Fruit fly (Drosophila melanogaster): ENCODE data around the gene Ntl.

The Ntl gene

DNA sequence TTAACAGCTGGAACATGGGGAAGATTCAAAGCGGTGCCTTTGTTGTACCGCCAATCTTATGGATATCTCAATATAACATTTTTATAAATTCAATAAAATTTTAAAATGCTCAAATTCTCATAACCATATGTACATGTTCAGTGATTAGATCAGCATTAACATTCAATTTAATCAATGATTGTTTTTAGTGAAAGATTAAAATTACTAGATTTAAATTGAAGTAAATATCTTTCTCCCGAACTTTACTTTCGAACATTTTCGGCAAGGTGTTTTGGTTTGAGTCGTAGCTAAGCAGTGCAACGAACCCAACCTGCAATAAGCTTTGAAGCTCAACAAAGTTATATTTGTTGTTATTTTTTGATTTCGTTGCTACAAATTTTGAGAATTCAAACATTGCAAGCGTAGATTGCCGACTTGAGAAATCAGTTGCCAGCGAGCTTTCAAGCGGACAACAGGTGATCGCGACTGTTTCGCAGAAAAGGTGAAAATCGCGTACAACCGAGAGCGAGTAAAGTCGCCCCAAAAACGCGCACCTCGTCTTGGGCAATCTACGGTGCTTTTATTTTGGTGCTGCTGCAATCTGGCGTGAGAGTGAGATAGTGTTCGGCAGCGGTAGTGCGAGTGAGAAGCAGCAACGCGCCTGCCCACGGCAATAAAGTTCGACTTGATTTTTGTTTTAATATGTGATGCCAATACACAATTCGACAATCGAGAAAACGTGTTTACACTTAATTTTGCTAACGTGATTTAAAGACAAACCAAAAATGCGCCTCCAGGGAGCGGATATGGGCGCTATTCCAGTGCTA lies 8.1 kb upstream of the Ntl start, which contains the start of gene Tep3 (continued):
- peak; percentile 15 for TF ChIP-seq caup (GFP tag; optimal IDR thresholded peaks at IDR 0.05; ENCODE audit: severe bottlenecking)
- peak; percentile 33; the same call in 1 of the 3 replicates for TF ChIP-seq dysf (GFP tag; IDR thresholded peaks at IDR 0.05)
- no peak for TF ChIP-seq CG17359 (tag; optimal IDR thresholded peaks at IDR 0.05)
- TF ChIP-seq CG7786 (GFP tag; optimal IDR thresholded peaks at IDR 0.05), result peak; percentile 22
- peak; percentile 36 for TF ChIP-seq lab (GFP tag; optimal IDR thresholded peaks at IDR 0.05)
- no peak for TF ChIP-seq D (optimal IDR thresholded peaks at IDR 0.05)
- TF ChIP-seq D (GFP tag; optimal IDR thresholded peaks at IDR 0.05), result no peak
- no peak for TF ChIP-seq Doc2 (GFP tag; IDR thresholded peaks at IDR 0.05)
- peak; percentile 28 for TF ChIP-seq Xbp1 (GFP tag; optimal IDR thresholded peaks at IDR 0.05)
- peak; percentile 54 for TF ChIP-seq CG8281 (tag; optimal IDR thresholded peaks at IDR 0.05)
- peak; percentile 27 for TF ChIP-seq Blimp-1 (GFP tag; optimal IDR thresholded peaks at IDR 0.05)
- TF ChIP-seq CG12299 (tag; optimal IDR thresholded peaks at IDR 0.05), result peak; percentile 15
- peak; percentile 13 for TF ChIP-seq lbe (GFP tag; optimal IDR thresholded peaks at IDR 0.05)
- peak; percentile 1 for TF ChIP-seq Atf3 (GFP tag; optimal IDR thresholded peaks at IDR 0.05)
- no peak for TF ChIP-seq NC2α (GFP tag; optimal IDR thresholded peaks at IDR 0.05)
- 0 out of 2 replicates have a peak, but pooled peaks have one; percentile 15 for TF ChIP-seq CG10366 (GFP tag; IDR thresholded peaks at IDR 0.05)
- TF ChIP-seq bigmax (GFP tag; optimal IDR thresholded peaks at IDR 0.05), result peak; percentile 13
- no peak for TF ChIP-seq peb (GFP tag; IDR thresholded peaks at IDR 0.05)
- TF ChIP-seq Sox102F (GFP tag; optimal IDR thresholded peaks at IDR 0.05), result peak; percentile 56
- peak; percentile 36 for TF ChIP-seq CG18599 (GFP tag; optimal IDR thresholded peaks at IDR 0.05)
- no peak for TF ChIP-seq bsh (GFP tag; optimal IDR thresholded peaks at IDR 0.05)
- no peak for TF ChIP-seq gcm2 (GFP tag; optimal IDR thresholded peaks at IDR 0.05)
- TF ChIP-seq Abd-B (GFP tag; optimal IDR thresholded peaks at IDR 0.05), result no peak
- no peak for TF ChIP-seq jing (GFP tag; optimal IDR thresholded peaks at IDR 0.05)
- TF ChIP-seq psq (GFP tag; optimal IDR thresholded peaks at IDR 0.05), result no peak
- peak; percentile 37 for TF ChIP-seq CG1832 (GFP tag; optimal IDR thresholded peaks at IDR 0.05)
- peak; percentile 29 for TF ChIP-seq CG30403 (GFP tag; optimal IDR thresholded peaks at IDR 0.05)
- peak; percentile 38; the same call in 1 of the 3 replicates for TF ChIP-seq row (GFP tag; IDR thresholded peaks at IDR 0.05)
- no peak for TF ChIP-seq da (GFP tag; optimal IDR thresholded peaks at IDR 0.05)
- TF ChIP-seq chn (GFP tag; optimal IDR thresholded peaks at IDR 0.05), result peak; percentile 24
- TF ChIP-seq Hsf (GFP tag; optimal IDR thresholded peaks at IDR 0.05), result peak; percentile 52
- TF ChIP-seq Stat92E (GFP tag; optimal IDR thresholded peaks at IDR 0.05), result no peak
- TF ChIP-seq fd96Cb (tag; optimal IDR thresholded peaks at IDR 0.05), result no peak
- TF ChIP-seq CG6813 (GFP tag; optimal IDR thresholded peaks at IDR 0.05), result no peak
- TF ChIP-seq br (optimal IDR thresholded peaks at IDR 0.05), result no peak
- TF ChIP-seq CG17829 (tag; optimal IDR thresholded peaks at IDR 0.05), result no peak
- TF ChIP-seq CG2199 (GFP tag; IDR thresholded peaks at IDR 0.05), result peak; percentile 24; the same call in 1 of the 3 replicates
- TF ChIP-seq CG4328 (GFP tag; optimal IDR thresholded peaks at IDR 0.05), result no peak
- TF ChIP-seq Side (GFP tag; optimal IDR thresholded peaks at IDR 0.05), result peak; percentile 4
- TF ChIP-seq HLH54F (GFP tag; optimal IDR thresholded peaks at IDR 0.05), result peak; percentile 33
- TF ChIP-seq cato (GFP tag; optimal IDR thresholded peaks at IDR 0.05; ENCODE audit: borderline replicate concordance), result no peak
- peak; percentile 25 for TF ChIP-seq Deaf1 (tag; optimal IDR thresholded peaks at IDR 0.05)
- TF ChIP-seq vvl (GFP tag; IDR thresholded peaks at IDR 0.05), result 0 out of 2 replicates have a peak, but pooled peaks have one; percentile 30
- TF ChIP-seq Dfd (GFP tag; optimal IDR thresholded peaks at IDR 0.05), result no peak
- TF ChIP-seq CG2678 (tag; optimal IDR thresholded peaks at IDR 0.05), result no peak
- no peak for TF ChIP-seq H2.0 (GFP tag; IDR thresholded peaks at IDR 0.05)
- peak; percentile 18 for TF ChIP-seq tio (GFP tag; optimal IDR thresholded peaks at IDR 0.05)
- no peak for TF ChIP-seq ab (GFP tag; optimal IDR thresholded peaks at IDR 0.05)
- TF ChIP-seq onecut (GFP tag; IDR thresholded peaks at IDR 0.05), result no peak
